Worm (Caenorhabditis elegans): ENCODE results near the gene mrps-21.

ce11 chrIV:4640941-4641340, 18.4 kb downstream of the mrps-21 start:
- TF ChIP-seq egl-27 (tag; optimal IDR thresholded peaks at IDR 0.05) = no peak
- TF ChIP-seq nhr-25 (tag; optimal IDR thresholded peaks at IDR 0.05) = no peak
- no peak for TF ChIP-seq elt-1 (tag; optimal IDR thresholded peaks at IDR 0.05)
- TF ChIP-seq mbf-1 (tag; optimal IDR thresholded peaks at IDR 0.05) = no peak
- no peak for TF ChIP-seq aly-2 (tag; optimal IDR thresholded peaks at IDR 0.05)
- TF ChIP-seq C34F6.9 (tag; optimal IDR thresholded peaks at IDR 0.05) = no peak
- TF ChIP-seq blmp-1 (tag; optimal IDR thresholded peaks at IDR 0.05; ENCODE audit: insufficient read depth) = peak; percentile 85
- no peak for TF ChIP-seq skn-1 (tag; optimal IDR thresholded peaks at IDR 0.05)
- no peak for TF ChIP-seq lsy-2 (tag; optimal IDR thresholded peaks at IDR 0.05)

All from whole organism, L2 larva.